Fruit fly (Drosophila melanogaster): ENCODE measurements around the gene heph.
A peak's percentile ranks its signal among the peaks of the same experiment; 100 is the strongest.

heph gene

dm6 chr3R:31978418-31978817 lies 36.9 kb downstream of the heph start (continued):
- peak; percentile 58 for TF ChIP-seq fru (GFP tag; optimal IDR thresholded peaks at IDR 0.05)

DNA sequence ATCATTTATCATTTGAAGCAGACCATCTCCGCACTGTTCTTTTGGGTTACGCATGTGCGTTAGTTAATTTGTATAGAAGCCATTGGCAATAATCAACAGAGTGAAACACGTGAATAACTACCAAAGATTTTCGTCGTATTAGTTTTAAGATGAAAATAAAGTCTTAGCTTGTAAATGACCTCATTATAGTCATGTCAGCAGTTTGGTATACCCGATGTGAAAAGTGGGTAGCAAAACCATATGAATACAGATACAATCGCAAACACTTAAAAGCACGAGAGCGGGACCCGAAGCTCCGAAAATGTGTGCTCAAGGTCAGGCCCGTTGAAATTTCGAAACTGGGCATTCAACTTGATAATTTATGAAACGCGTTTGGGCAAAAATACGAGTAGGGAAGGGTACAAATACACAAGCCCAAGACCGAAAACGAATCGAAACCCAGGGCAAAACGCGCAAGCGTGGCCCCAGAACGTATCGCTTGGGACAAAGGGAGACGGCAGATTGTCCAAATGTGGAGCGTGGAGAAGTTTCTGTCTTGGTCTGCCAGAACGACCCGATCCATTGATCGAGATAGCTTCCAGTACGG lies 37.7 kb downstream of the heph start, which contains the start of gene CG2003:
Gene CG2003 (plus strand): TSS at position 574 of the 586 bp plus-strand sequence.
- TF ChIP-seq CrebA (GFP tag; optimal IDR thresholded peaks at IDR 0.05; ENCODE audit: borderline replicate concordance): peak; percentile 50
- peak; percentile 24 for TF ChIP-seq CG32264 (GFP tag; optimal IDR thresholded peaks at IDR 0.05)
- no peak for TF ChIP-seq lola (GFP tag; optimal IDR thresholded peaks at IDR 0.05)
- peak; percentile 53 for TF ChIP-seq Vsx2 (GFP tag; optimal IDR thresholded peaks at IDR 0.05; ENCODE audit: partially characterized antibody)
- peak; percentile 10 for TF ChIP-seq Sp1 (GFP tag; optimal IDR thresholded peaks at IDR 0.05)
- TF ChIP-seq Myc (optimal IDR thresholded peaks at IDR 0.05): no peak
- peak; percentile 65 for TF ChIP-seq Hnf4 (GFP tag; optimal IDR thresholded peaks at IDR 0.05)
- TF ChIP-seq CG9705 (GFP tag; optimal IDR thresholded peaks at IDR 0.05): no peak
- TF ChIP-seq Mio (GFP tag; optimal IDR thresholded peaks at IDR 0.05): no peak
- peak; percentile 54 for TF ChIP-seq dmrt93B (GFP tag; optimal IDR thresholded peaks at IDR 0.05)
- TF ChIP-seq dsf (GFP tag; optimal IDR thresholded peaks at IDR 0.05; ENCODE audit: borderline replicate concordance): no peak
- TF ChIP-seq psq (GFP tag; optimal IDR thresholded peaks at IDR 0.05): peak; percentile 77
- TF ChIP-seq foxo (GFP tag; optimal IDR thresholded peaks at IDR 0.05): peak; percentile 7 to 71
- peak; percentile 36 for TF ChIP-seq brk (GFP tag; optimal IDR thresholded peaks at IDR 0.05)
- no peak for TF ChIP-seq N (GFP tag; optimal IDR thresholded peaks at IDR 0.05)
- peak; percentile 60 for TF ChIP-seq HLH106 (tag; optimal IDR thresholded peaks at IDR 0.05)
- no peak for TF ChIP-seq jim (GFP tag; optimal IDR thresholded peaks at IDR 0.05)
- TF ChIP-seq sv (GFP tag; optimal IDR thresholded peaks at IDR 0.05): peak; percentile 30
- TF ChIP-seq h (GFP tag; optimal IDR thresholded peaks at IDR 0.05): peak; percentile 86
- peak; percentile 80 for TF ChIP-seq br (GFP tag; optimal IDR thresholded peaks at IDR 0.05)
- peak; percentile 88 for TF ChIP-seq fru (GFP tag; optimal IDR thresholded peaks at IDR 0.05)
- TF ChIP-seq rgr (GFP tag; optimal IDR thresholded peaks at IDR 0.05): peak; percentile 86
- peak; percentile 52 for TF ChIP-seq Dif (GFP tag; optimal IDR thresholded peaks at IDR 0.05; ENCODE audit: partially characterized antibody)
- TF ChIP-seq woc (GFP tag; optimal IDR thresholded peaks at IDR 0.05): peak; percentile 90
- TF ChIP-seq OdsH (GFP tag; optimal IDR thresholded peaks at IDR 0.05): peak; percentile 88
- TF ChIP-seq Dfd (GFP tag; optimal IDR thresholded peaks at IDR 0.05): no peak
- peak; percentile 18 for TF ChIP-seq pan (optimal IDR thresholded peaks at IDR 0.05)
- TF ChIP-seq dl (GFP tag; optimal IDR thresholded peaks at IDR 0.05; ENCODE audit: insufficient read depth in 1 of 2, partially characterized antibody in 2 of 2): no peak
- peak; percentile 91 for TF ChIP-seq ey (GFP tag; optimal IDR thresholded peaks at IDR 0.05)
- peak; percentile 2 for TF ChIP-seq Rel (GFP tag; optimal IDR thresholded peaks at IDR 0.05)
- no peak for TF ChIP-seq Rel (tag; optimal IDR thresholded peaks at IDR 0.05)

DNA sequence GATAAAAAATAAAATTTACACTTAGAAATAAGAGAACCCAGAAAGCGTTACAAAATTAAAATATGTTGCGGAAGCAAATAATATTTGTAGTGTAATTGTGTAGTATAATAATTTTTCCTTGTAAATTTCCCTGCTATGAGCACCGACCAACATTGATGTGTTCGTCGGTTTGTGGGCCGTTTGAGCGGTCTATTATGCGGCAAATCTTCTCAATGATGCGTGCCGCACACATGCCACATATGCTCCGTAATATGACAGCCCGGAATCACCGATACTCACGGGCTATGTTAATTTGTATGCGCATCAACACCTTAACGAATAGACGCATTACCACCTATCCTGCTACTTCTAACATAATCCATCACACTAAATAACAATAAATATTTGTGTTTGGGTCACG lies 38.5 kb downstream of the heph start:
- TF ChIP-seq Hnf4 (GFP tag; optimal IDR thresholded peaks at IDR 0.05) (no peak), CrebA (GFP tag; optimal IDR thresholded peaks at IDR 0.05; ENCODE audit: borderline replicate concordance) (no peak), tai (GFP tag; optimal IDR thresholded peaks at IDR 0.05) (no peak), Abd-B (GFP tag; optimal IDR thresholded peaks at IDR 0.05) (no peak), Dfd (GFP tag; optimal IDR thresholded peaks at IDR 0.05) (no peak), usp (GFP tag; optimal IDR thresholded peaks at IDR 0.05) (no peak), sage (GFP tag; optimal IDR thresholded peaks at IDR 0.05) (no peak), Hr78 (GFP tag; optimal IDR thresholded peaks at IDR 0.05) (no peak), psq (GFP tag; optimal IDR thresholded peaks at IDR 0.05) (no peak)

- no peak for TF ChIP-seq rgr (GFP tag; optimal IDR thresholded peaks at IDR 0.05)
- TF ChIP-seq CG32264 (GFP tag; optimal IDR thresholded peaks at IDR 0.05): no peak
- TF ChIP-seq sage (GFP tag; optimal IDR thresholded peaks at IDR 0.05): no peak
- no peak for TF ChIP-seq Dfd (GFP tag; optimal IDR thresholded peaks at IDR 0.05)
- TF ChIP-seq dsf (GFP tag; optimal IDR thresholded peaks at IDR 0.05; ENCODE audit: borderline replicate concordance): no peak
- TF ChIP-seq psq (GFP tag; optimal IDR thresholded peaks at IDR 0.05): no peak
- TF ChIP-seq woc (GFP tag; optimal IDR thresholded peaks at IDR 0.05): no peak
- no peak for TF ChIP-seq ey (GFP tag; optimal IDR thresholded peaks at IDR 0.05)
- no peak for TF ChIP-seq dl (GFP tag; optimal IDR thresholded peaks at IDR 0.05; ENCODE audit: insufficient read depth in 1 of 2, partially characterized antibody in 2 of 2)
- no peak for TF ChIP-seq foxo (GFP tag; optimal IDR thresholded peaks at IDR 0.05)
- no peak for TF ChIP-seq jim (GFP tag; optimal IDR thresholded peaks at IDR 0.05)
- TF ChIP-seq usp (GFP tag; optimal IDR thresholded peaks at IDR 0.05): no peak
- no peak for TF ChIP-seq GATAd (GFP tag; optimal IDR thresholded peaks at IDR 0.05)
Measured at dm6 chr3R:31973155-31973554, 42.2 kb downstream of the heph start.

Data from whole organism, wandering third instar larva.